Fruit fly (Drosophila melanogaster): ENCODE measurements around the gene Naprt.
A peak's percentile ranks its signal among the peaks of the same experiment; 100 is the strongest.

Naprt gene

DNA sequence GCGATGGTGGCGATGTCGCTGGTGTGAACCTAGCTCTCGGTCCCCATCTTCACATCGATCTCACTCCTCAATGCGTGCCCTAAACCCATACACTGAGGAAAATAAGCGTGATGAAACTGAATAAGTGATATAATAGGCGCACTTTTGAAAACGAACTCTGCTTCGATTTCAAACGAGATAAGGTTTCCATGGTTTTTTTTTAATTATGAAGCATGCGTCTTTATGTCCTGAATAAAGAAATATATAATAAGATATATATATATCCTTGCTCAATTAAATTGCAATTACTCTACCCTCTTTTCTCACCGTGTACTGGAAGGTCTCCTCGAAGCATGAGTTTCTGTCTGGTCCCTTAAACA is 25.0 kb upstream of the Naprt start (continued):
- peak in 1 of 2 experiments; percentile 35 for TF ChIP-seq Pdp1 (GFP tag; optimal IDR thresholded peaks at IDR 0.05)
- peak in 1 of 3 experiments; percentile 93 for TF ChIP-seq lola (GFP tag; optimal IDR thresholded peaks at IDR 0.05)
- 0 out of 3 replicates have a peak, but pooled peaks have one; percentile 9 for TF ChIP-seq gce (GFP tag; IDR thresholded peaks at IDR 0.05)
- TF ChIP-seq CG14710 (tag; optimal IDR thresholded peaks at IDR 0.05), result peak; percentile 87
- no peak for TF ChIP-seq dm (GFP tag; optimal IDR thresholded peaks at IDR 0.05)
- TF ChIP-seq twi (tag; optimal IDR thresholded peaks at IDR 0.05), result peak; percentile 37
- TF ChIP-seq H2.0 (GFP tag; IDR thresholded peaks at IDR 0.05), result 0 out of 2 replicates have a peak, but pooled peaks have one; percentile 38
- peak; percentile 32 for TF ChIP-seq CG12942 (GFP tag; optimal IDR thresholded peaks at IDR 0.05)
- TF ChIP-seq Rx (GFP tag; IDR thresholded peaks at IDR 0.05), result peak; percentile 18; the same call in 1 of the 2 replicates
- TF ChIP-seq CG33213 (GFP tag; optimal IDR thresholded peaks at IDR 0.05), result no peak
- TF ChIP-seq CG18476 (GFP tag; optimal IDR thresholded peaks at IDR 0.05), result peak; percentile 47
- TF ChIP-seq CG17385 (GFP tag; optimal IDR thresholded peaks at IDR 0.05), result peak; percentile 54
- peak; percentile 64 for TF ChIP-seq Blimp-1 (GFP tag; optimal IDR thresholded peaks at IDR 0.05)
- TF ChIP-seq lov (optimal IDR thresholded peaks at IDR 0.05), result no peak
- 0 out of 3 replicates have a peak, but pooled peaks have one; percentile 61 for TF ChIP-seq lov (GFP tag; IDR thresholded peaks at IDR 0.05)
- 0 out of 3 replicates have a peak, but pooled peaks have one; percentile 5 for TF ChIP-seq Optix (GFP tag; IDR thresholded peaks at IDR 0.05)
- peak; percentile 11 for TF ChIP-seq CG15514 (GFP tag; optimal IDR thresholded peaks at IDR 0.05)
- TF ChIP-seq br (optimal IDR thresholded peaks at IDR 0.05), result no peak
- peak; percentile 91 for TF ChIP-seq CG2712 (tag; optimal IDR thresholded peaks at IDR 0.05)
- TF ChIP-seq Adf1 (GFP tag; IDR thresholded peaks at IDR 0.05), result no peak
- TF ChIP-seq CG10274 (GFP tag; optimal IDR thresholded peaks at IDR 0.05), result no peak
- TF ChIP-seq ase (GFP tag; IDR thresholded peaks at IDR 0.05), result no peak
- TF ChIP-seq kay (GFP tag; optimal IDR thresholded peaks at IDR 0.05), result peak; percentile 30
- TF ChIP-seq Hr51 (GFP tag; optimal IDR thresholded peaks at IDR 0.05), result peak in 1 of 2 experiments; percentile 12
- TF ChIP-seq CG8089 (GFP tag; optimal IDR thresholded peaks at IDR 0.05), result no peak
- no peak for TF ChIP-seq CG17612 (GFP tag; IDR thresholded peaks at IDR 0.05)
- peak; percentile 11 for TF ChIP-seq CG2116 (GFP tag; optimal IDR thresholded peaks at IDR 0.05)
- TF ChIP-seq disco-r (GFP tag; optimal IDR thresholded peaks at IDR 0.05), result no peak
- TF ChIP-seq Dfd (GFP tag; optimal IDR thresholded peaks at IDR 0.05), result no peak
- TF ChIP-seq CG8765 (GFP tag; IDR thresholded peaks at IDR 0.05), result peak; percentile 57; the same call in 1 of the 2 replicates
- no peak for TF ChIP-seq B-H2 (GFP tag; optimal IDR thresholded peaks at IDR 0.05)

DNA sequence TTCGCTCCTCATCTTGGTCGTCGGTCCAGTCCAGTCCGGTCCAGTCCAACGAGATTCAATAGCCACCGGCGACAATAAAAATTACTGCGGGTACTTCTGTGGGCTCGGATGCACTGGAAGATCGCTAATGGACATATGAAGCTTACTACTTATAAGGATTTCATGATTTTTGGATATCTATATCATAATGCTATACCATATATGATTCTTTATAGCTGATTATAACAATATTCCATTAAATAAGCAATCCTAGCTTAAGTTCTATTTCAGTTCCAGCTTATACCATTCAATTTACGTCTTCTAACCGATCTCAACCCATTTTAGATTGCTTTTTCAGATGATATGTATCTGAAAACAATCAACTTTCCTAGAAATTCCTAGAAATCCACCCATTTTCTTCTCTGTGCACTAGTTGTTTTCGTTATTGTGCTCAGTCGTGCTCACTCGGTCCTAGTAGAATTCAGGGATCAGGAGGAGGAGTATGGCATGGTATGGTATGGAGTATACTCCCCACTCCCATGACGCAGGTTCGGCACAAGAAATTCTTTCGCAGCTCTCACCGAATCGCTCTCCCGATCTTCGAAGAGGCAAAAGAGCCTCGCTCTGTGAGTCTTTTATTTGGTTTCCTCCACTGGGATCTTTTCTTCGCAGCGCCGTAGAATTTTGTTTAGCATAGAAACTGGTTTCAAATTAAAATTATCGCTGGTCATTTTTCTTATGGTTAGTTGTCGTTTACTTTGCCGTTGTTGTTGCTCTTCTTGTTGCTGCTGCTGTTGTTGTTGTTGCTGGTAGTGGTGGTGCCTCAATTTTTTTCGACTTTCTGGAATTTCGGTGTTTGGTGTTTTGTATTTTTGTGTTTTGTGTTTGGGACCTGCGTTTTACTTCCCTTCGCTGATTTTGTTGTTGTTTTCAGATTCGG is 24.4 kb upstream of the Naprt start:
- peak; percentile 42; the same call in 1 of the 2 replicates for TF ChIP-seq Drgx (GFP tag; IDR thresholded peaks at IDR 0.05)
- TF ChIP-seq Trl (optimal IDR thresholded peaks at IDR 0.05), result peak; percentile 30 to 57
- no peak for TF ChIP-seq Trl (GFP tag; optimal IDR thresholded peaks at IDR 0.05)
- no peak for TF ChIP-seq slp2 (GFP tag; optimal IDR thresholded peaks at IDR 0.05)
- peak; percentile 26 for TF ChIP-seq fd96Cb (tag; optimal IDR thresholded peaks at IDR 0.05)
- no peak for TF ChIP-seq Adf1 (GFP tag; IDR thresholded peaks at IDR 0.05)
- TF ChIP-seq CG17361 (GFP tag; IDR thresholded peaks at IDR 0.05), result peak; percentile 75; the same call in 2 of the 3 replicates
- no peak for TF ChIP-seq CG4707 (GFP tag; optimal IDR thresholded peaks at IDR 0.05)
- TF ChIP-seq repo (GFP tag; optimal IDR thresholded peaks at IDR 0.05), result no peak
- peak; percentile 46 for TF ChIP-seq gem (tag; optimal IDR thresholded peaks at IDR 0.05)
- TF ChIP-seq chinmo (GFP tag; IDR thresholded peaks at IDR 0.05; ENCODE audit: partially characterized antibody), result 0 out of 4 replicates have a peak, but pooled peaks have one; percentile 53
- peak; percentile 42 for TF ChIP-seq trem (tag; optimal IDR thresholded peaks at IDR 0.05)
- TF ChIP-seq Xrp1 (GFP tag; IDR thresholded peaks at IDR 0.05), result peak; percentile 58
- TF ChIP-seq CG7928 (GFP tag; optimal IDR thresholded peaks at IDR 0.05), result no peak
- peak; percentile 80 for TF ChIP-seq kni (GFP tag; optimal IDR thresholded peaks at IDR 0.05)
- peak; percentile 71 for TF ChIP-seq nom (GFP tag; optimal IDR thresholded peaks at IDR 0.05)
- peak; percentile 32 for TF ChIP-seq CG17829 (tag; optimal IDR thresholded peaks at IDR 0.05)
- TF ChIP-seq CG16815 (GFP tag; optimal IDR thresholded peaks at IDR 0.05), result peak; percentile 27
- no peak for TF ChIP-seq Atf6 (GFP tag; IDR thresholded peaks at IDR 0.05)
- TF ChIP-seq Scr (GFP tag; IDR thresholded peaks at IDR 0.05; ENCODE audit: partially characterized antibody), result no peak
